Fruit fly (Drosophila melanogaster): ENCODE measurements around the gene CG12880.

dm6 chr3R:27694018-27694417, 8.3 kb downstream of the CG12880 start, which contains the start of gene CG43319:
- TF ChIP-seq h (GFP tag; optimal IDR thresholded peaks at IDR 0.05) (no peak), rgr (GFP tag; optimal IDR thresholded peaks at IDR 0.05) (no peak), br (GFP tag; optimal IDR thresholded peaks at IDR 0.05) (no peak), psq (GFP tag; optimal IDR thresholded peaks at IDR 0.05) (no peak), dl (GFP tag; optimal IDR thresholded peaks at IDR 0.05; ENCODE audit: insufficient read depth in 1 of 2, partially characterized antibody in 2 of 2) (no peak), Dfd (GFP tag; optimal IDR thresholded peaks at IDR 0.05) (no peak), ey (GFP tag; optimal IDR thresholded peaks at IDR 0.05) (no peak), fru (GFP tag; optimal IDR thresholded peaks at IDR 0.05) (no peak)
